Fruit fly (Drosophila melanogaster) whole organism, prepupa: ENCODE measurements around the gene CG17329.
A peak's percentile ranks its signal among the peaks of the same experiment; 100 is the strongest.

Experiments used
- CG10669 ChIP-seq: fragments of 200-800 bp; sonication (Bioruptor generic); optimal IDR thresholded peaks from 3 replicates; lab custom pipeline; 2018; ENCODE audit warnings: missing biosample characterization, mild to moderate bottlenecking, missing genetic modification characterization, moderate library complexity
- CG34406 ChIP-seq: fragments of 200-800 bp; sonication (Bioruptor generic); optimal IDR thresholded peaks from 3 replicates; lab custom pipeline; 2016; ENCODE audit warnings: missing biosample characterization, missing genetic modification characterization
- CG3919 ChIP-seq: fragments of 200-800 bp; sonication (Bioruptor generic); optimal IDR thresholded peaks from 3 replicates; lab custom pipeline; 2016; ENCODE audit warnings: missing biosample characterization, missing genetic modification characterization
- CG6163 ChIP-seq: fragments of 200-800 bp; sonication (Bioruptor generic); IDR thresholded peaks from 3 replicates; pipeline ENCODE4 v1.3.6; 2022; ENCODE audit warnings: missing biosample characterization, missing genetic modification characterization
- CG6854 ChIP-seq: fragments of 200-800 bp; sonication (Bioruptor generic); optimal IDR thresholded peaks from 2 replicates; lab custom pipeline; 2017; ENCODE audit warnings: missing biosample characterization, mild to moderate bottlenecking, missing genetic modification characterization
- Hr38 ChIP-seq: sonication (Bioruptor generic); optimal IDR thresholded peaks from 2 replicates; lab custom pipeline; 2016; ENCODE audit warnings: missing biosample characterization, missing genetic modification characterization
- fkh ChIP-seq: fragments of 200-800 bp; sonication (Bioruptor generic); optimal IDR thresholded peaks from 3 replicates; lab custom pipeline; 2017; ENCODE audit warnings: missing biosample characterization, mild to moderate bottlenecking, missing genetic modification characterization, moderate library complexity
- vri ChIP-seq: fragments of 200-800 bp; sonication (Bioruptor generic); optimal IDR thresholded peaks from 3 replicates; lab custom pipeline; 2016; ENCODE audit warnings: missing biosample characterization, mild to moderate bottlenecking, missing genetic modification characterization

dm6 chr2L:16317131-16317530 lies 26.0 kb downstream of the CG17329 start:
- TF ChIP-seq vri (GFP tag; lab: Kevin White, UChicago) (no peak), CG34406 (no peak), CG10669 (no peak), CG6854 (no peak), fkh (GFP tag; lab: Kevin White, UChicago) (peak; percentile 50), CG3919 (GFP tag; lab: Kevin White, UChicago) (no peak), Hr38 (GFP tag; lab: Kevin White, UChicago) (no peak), CG6163 (no peak)
